Worm (Caenorhabditis elegans): ENCODE results near the gene F01F1.15.

- TF ChIP-seq sptf-2 (GFP tag; optimal IDR thresholded peaks at IDR 0.05): no peak
- no peak for TF ChIP-seq unc-130 (GFP tag; optimal IDR thresholded peaks at IDR 0.05)
- TF ChIP-seq F23B12.7 (tag; optimal IDR thresholded peaks at IDR 0.05; ENCODE audit: insufficient read depth): no peak
- TF ChIP-seq efl-1 (GFP tag; optimal IDR thresholded peaks at IDR 0.05): no peak
- no peak for TF ChIP-seq nfyb-1 (GFP tag; IDR thresholded peaks at IDR 0.05)
- no peak for TF ChIP-seq K12H6.12 (tag; optimal IDR thresholded peaks at IDR 0.05)
- no peak for TF ChIP-seq F49E8.2 (tag; optimal IDR thresholded peaks at IDR 0.05; ENCODE audit: insufficient read depth)
- no peak for TF ChIP-seq B0019.2 (GFP tag; conservative IDR thresholded peaks at IDR 0.05)
- TF ChIP-seq him-1 (tag; optimal IDR thresholded peaks at IDR 0.05): no peak
- TF ChIP-seq xnd-1 (tag; optimal IDR thresholded peaks at IDR 0.05): no peak
Measured at ce11 chrIII:5833376-5833775, 36.0 kb downstream of the F01F1.15 start, which contains the start of the genes R12B2.13 and mdt-15.

Data from whole organism, young adult.